Fruit fly (Drosophila melanogaster): ENCODE results near the gene CG7857.

CG7857 gene

dm6 chr3L:15553993-15554644, 49.4 kb upstream of the CG7857 start, which contains the start of gene AGO2 (continued):
- TF ChIP-seq Poxn (GFP tag; IDR thresholded peaks at IDR 0.05) = no peak
- peak; percentile 4 for TF ChIP-seq tin (GFP tag; optimal IDR thresholded peaks at IDR 0.05)
- TF ChIP-seq CG2120 (GFP tag; optimal IDR thresholded peaks at IDR 0.05) = peak; percentile 11
- TF ChIP-seq Adf1 (GFP tag; IDR thresholded peaks at IDR 0.05) = peak; percentile 14; the same call in 1 of the 2 replicates
- TF ChIP-seq CG34224 (GFP tag; IDR thresholded peaks at IDR 0.05; ENCODE audit: partially characterized antibody) = peak; percentile 83
- peak; percentile 17 for TF ChIP-seq Ets97D (GFP tag; optimal IDR thresholded peaks at IDR 0.05)
- peak; percentile 61 for TF ChIP-seq CG17568 (GFP tag; optimal IDR thresholded peaks at IDR 0.05)
- no peak for TF ChIP-seq caup (GFP tag; optimal IDR thresholded peaks at IDR 0.05; ENCODE audit: severe bottlenecking)
- no peak for TF ChIP-seq ap (GFP tag; IDR thresholded peaks at IDR 0.05)
- peak; percentile 74 for TF ChIP-seq amos (GFP tag; IDR thresholded peaks at IDR 0.05; ENCODE audit: partially characterized antibody)
- peak; percentile 3 for TF ChIP-seq CG6854 (GFP tag; optimal IDR thresholded peaks at IDR 0.05)
- no peak for TF ChIP-seq Dip3 (GFP tag; optimal IDR thresholded peaks at IDR 0.05)
- no peak for TF ChIP-seq dan (GFP tag; IDR thresholded peaks at IDR 0.05)
- peak; percentile 23 for TF ChIP-seq CoRest (tag; optimal IDR thresholded peaks at IDR 0.05)
- peak; percentile 16 for TF ChIP-seq HLHmδ (GFP tag; optimal IDR thresholded peaks at IDR 0.05)
- TF ChIP-seq odd (GFP tag; optimal IDR thresholded peaks at IDR 0.05) = peak; percentile 20
- TF ChIP-seq CG10147 (GFP tag; optimal IDR thresholded peaks at IDR 0.05) = peak; percentile 38
- TF ChIP-seq CG34376 (GFP tag; optimal IDR thresholded peaks at IDR 0.05) = peak; percentile 12
- TF ChIP-seq run (tag; optimal IDR thresholded peaks at IDR 0.05) = no peak
- peak; percentile 2 for TF ChIP-seq CG8290 (GFP tag; optimal IDR thresholded peaks at IDR 0.05)
- TF ChIP-seq CG8290 (tag; optimal IDR thresholded peaks at IDR 0.05) = no peak
- peak; percentile 62 for TF ChIP-seq pzg (GFP tag; optimal IDR thresholded peaks at IDR 0.05)
- TF ChIP-seq CG3065 (GFP tag; optimal IDR thresholded peaks at IDR 0.05) = no peak
- no peak for TF ChIP-seq Lpt (GFP tag; optimal IDR thresholded peaks at IDR 0.05)
- no peak for TF ChIP-seq Bteb2 (GFP tag; optimal IDR thresholded peaks at IDR 0.05)
- TF ChIP-seq her (GFP tag; optimal IDR thresholded peaks at IDR 0.05) = peak; percentile 50
- no peak for TF ChIP-seq sob (GFP tag; IDR thresholded peaks at IDR 0.05)
- TF ChIP-seq lilli (GFP tag; optimal IDR thresholded peaks at IDR 0.05) = peak; percentile 30
- peak; percentile 95 for TF ChIP-seq Sry-δ (GFP tag; optimal IDR thresholded peaks at IDR 0.05)
- TF ChIP-seq E2f2 (GFP tag; IDR thresholded peaks at IDR 0.05) = peak; percentile 94
- peak; percentile 66 for TF ChIP-seq CG15514 (GFP tag; optimal IDR thresholded peaks at IDR 0.05)
- peak; percentile 10 for TF ChIP-seq pho (GFP tag; optimal IDR thresholded peaks at IDR 0.05)
- TF ChIP-seq CG10979 (tag; optimal IDR thresholded peaks at IDR 0.05) = peak; percentile 12
- peak; percentile 70; the same call in 1 of the 3 replicates for TF ChIP-seq CG6791 (GFP tag; IDR thresholded peaks at IDR 0.05; ENCODE audit: partially characterized antibody)
- TF ChIP-seq Myb (GFP tag; optimal IDR thresholded peaks at IDR 0.05) = peak; percentile 26
- peak; percentile 76 for TF ChIP-seq CG11504 (tag; optimal IDR thresholded peaks at IDR 0.05)
- TF ChIP-seq nom (GFP tag; optimal IDR thresholded peaks at IDR 0.05) = peak; percentile 100
- peak in 1 of 2 experiments; percentile 26 for TF ChIP-seq crp (GFP tag; optimal IDR thresholded peaks at IDR 0.05)
- TF ChIP-seq CG12155 (GFP tag; optimal IDR thresholded peaks at IDR 0.05) = no peak
- no peak for TF ChIP-seq Rx (GFP tag; IDR thresholded peaks at IDR 0.05)
- no peak for TF ChIP-seq cato (GFP tag; optimal IDR thresholded peaks at IDR 0.05; ENCODE audit: borderline replicate concordance)
- TF ChIP-seq CG4404 (GFP tag; IDR thresholded peaks at IDR 0.05) = no peak
- TF ChIP-seq Dfd (GFP tag; optimal IDR thresholded peaks at IDR 0.05) = no peak
- TF ChIP-seq CG31441 (GFP tag; IDR thresholded peaks at IDR 0.05) = no peak
- TF ChIP-seq CG4617 (GFP tag; optimal IDR thresholded peaks at IDR 0.05; ENCODE audit: borderline replicate concordance) = peak; percentile 93
- TF ChIP-seq cwo (GFP tag; optimal IDR thresholded peaks at IDR 0.05) = peak; percentile 19
- peak; percentile 66 for TF ChIP-seq trem (tag; optimal IDR thresholded peaks at IDR 0.05)
- TF ChIP-seq jumu (GFP tag; optimal IDR thresholded peaks at IDR 0.05) = no peak
- TF ChIP-seq hbn (GFP tag; IDR thresholded peaks at IDR 0.05; ENCODE audit: partially characterized antibody) = peak; percentile 50
